Worm (Caenorhabditis elegans) whole organism, L3 larva: Measurements from ENCODE around the gene jud-4.

Experiments used
- ama-1 ChIP-seq: fragments of 150-350 bp; optimal IDR thresholded peaks from 2 replicates; lab custom pipeline; 2018
- fkh-10 ChIP-seq: sonication (generic microtip); optimal IDR thresholded peaks from 2 replicates; lab custom pipeline; 2017; ENCODE audit warnings: missing biosample characterization, missing genetic modification reagents, missing genetic modification characterization
- jun-1 ChIP-seq: fragments of 150-350 bp; optimal IDR thresholded peaks from 2 replicates; lab custom pipeline; 2014; ENCODE audit warnings: missing biosample characterization, missing genetic modification reagents, missing genetic modification characterization
- nhr-11 ChIP-seq: fragments of 150-350 bp; optimal IDR thresholded peaks from 2 replicates; lab custom pipeline; 2014; ENCODE audit warnings: missing biosample characterization, missing genetic modification characterization
- nhr-23 ChIP-seq: fragments of 150-350 bp; optimal IDR thresholded peaks from 2 replicates; lab custom pipeline; 2014; ENCODE audit warnings: missing biosample characterization, missing genetic modification reagents, missing genetic modification characterization
- nhr-25 ChIP-seq: sonication (generic microtip); optimal IDR thresholded peaks from 2 replicates; lab custom pipeline; 2017; ENCODE audit warnings: missing biosample characterization, missing genetic modification characterization
- nhr-28 ChIP-seq: fragments of 150-350 bp; optimal IDR thresholded peaks from 2 replicates; lab custom pipeline; 2014; ENCODE audit warnings: missing biosample characterization, missing genetic modification characterization
- nhr-43 ChIP-seq: sonication (generic microtip); optimal IDR thresholded peaks from 2 replicates; lab custom pipeline; 2016; ENCODE audit warnings: mild to moderate bottlenecking, missing genetic modification characterization, missing compliant biosample characterization; ENCODE audit not compliant: poor library complexity, severe bottlenecking
- nhr-77 ChIP-seq: fragments of 150-350 bp; optimal IDR thresholded peaks from 2 replicates; lab custom pipeline; 2014; ENCODE audit warnings: missing biosample characterization, missing genetic modification characterization

ce11 chrX:15334897-15335296 lies 51.0 kb downstream of the jud-4 start:
- TF ChIP-seq nhr-23 (tag; lab: Kevin White, UChicago) (no peak), jun-1 (no peak), nhr-25 (no peak), fkh-10 (no peak), ama-1 (no peak), nhr-11 (tag; lab: Kevin White, UChicago) (no peak), nhr-43 (tag; lab: Kevin White, UChicago) (no peak), nhr-77 (tag; lab: Kevin White, UChicago) (no peak), nhr-28 (tag; lab: Kevin White, UChicago) (no peak)
